Worm (Caenorhabditis elegans) whole organism, L1 larva: ENCODE data around the gene sra-33.

Experiments used
- C16A3.4 ChIP-seq: fragments of 150-350 bp; optimal IDR thresholded peaks from 2 replicates; lab custom pipeline; 2014; ENCODE audit warnings: missing biosample characterization, missing genetic modification characterization
- C34B4.2 ChIP-seq: sonication (generic microtip); optimal IDR thresholded peaks from 2 replicates; lab custom pipeline; 2017; ENCODE audit warnings: mild to moderate bottlenecking, missing genetic modification characterization, missing compliant biosample characterization
- alr-1 ChIP-seq: fragments of 200-800 bp; sonication (Bioruptor generic); optimal IDR thresholded peaks from 2 replicates; lab custom pipeline; 2018; ENCODE audit warnings: borderline replicate concordance, mild to moderate bottlenecking, missing genetic modification characterization, missing compliant biosample characterization
- aly-2 ChIP-seq: fragments of 150-350 bp; optimal IDR thresholded peaks from 2 replicates; lab custom pipeline; 2014; ENCODE audit warnings: missing biosample characterization, missing genetic modification characterization
- blmp-1 ChIP-seq: fragments of 150-350 bp; optimal IDR thresholded peaks from 2 replicates; lab custom pipeline; 2014; ENCODE audit warnings: missing biosample characterization, missing genetic modification characterization
- ceh-8 ChIP-seq: fragments of 200-800 bp; sonication (Bioruptor generic); optimal IDR thresholded peaks from 2 replicates; lab custom pipeline; 2018; ENCODE audit warnings: mild to moderate bottlenecking, missing genetic modification characterization, moderate library complexity, missing compliant biosample characterization
- ceh-88 ChIP-seq: fragments of 200-800 bp; sonication (Bioruptor generic); IDR thresholded peaks from 2 replicates; pipeline ENCODE4 v1.3.6; 2022; ENCODE audit warnings: missing genetic modification characterization, missing compliant biosample characterization
- dsc-1 ChIP-seq: sonication (generic microtip); optimal IDR thresholded peaks from 2 replicates; lab custom pipeline; 2016; ENCODE audit warnings: mild to moderate bottlenecking, missing genetic modification characterization, missing compliant biosample characterization
- efl-1 ChIP-seq, 4 experiments: fragments of 150-350 bp; optimal IDR thresholded peaks in 3 of 4; peaks in 1 of 4; 1 replicate in 1 of 4; 2 replicates in 3 of 4; lab custom pipeline; 2014; ENCODE audit warnings: missing biosample characterization in 2 of 4, missing genetic modification characterization in 2 of 4, missing genetic modification reagents in 2 of 4
- efl-3 ChIP-seq: fragments of 200-800 bp; sonication (Bioruptor generic); optimal IDR thresholded peaks from 2 replicates; lab custom pipeline; 2018; ENCODE audit warnings: mild to moderate bottlenecking, missing genetic modification characterization, missing compliant biosample characterization
- egl-27 ChIP-seq, 2 experiments: fragments of 150-350 bp in 1 of 2; sonication (generic microtip); optimal IDR thresholded peaks; 3 replicates each; lab custom pipeline; 2017 to 2018; ENCODE audit warnings: missing biosample characterization in 2 of 2, missing genetic modification characterization in 2 of 2, missing genetic modification reagents in 2 of 2
- elt-2 ChIP-seq: sonication (generic microtip); optimal IDR thresholded peaks from 2 replicates; lab custom pipeline; 2016; ENCODE audit warnings: missing genetic modification characterization, mild to moderate bottlenecking, inconsistent platforms, missing compliant biosample characterization, missing genetic modification reagents
- elt-3 ChIP-seq, 6 experiments: fragments of 150-350 bp in 1 of 6; sonication (generic microtip); optimal IDR thresholded peaks; 2 replicates each; lab custom pipeline; 2017 to 2018; ENCODE audit warnings: missing biosample characterization in 6 of 6, missing genetic modification characterization in 6 of 6, inconsistent platforms in 1 of 6
- fkh-10 ChIP-seq: sonication (generic microtip); optimal IDR thresholded peaks from 2 replicates; lab custom pipeline; 2017; ENCODE audit warnings: missing biosample characterization, missing genetic modification reagents, missing genetic modification characterization
- hlh-17 ChIP-seq: fragments of 200-800 bp; sonication (Bioruptor generic); optimal IDR thresholded peaks from 2 replicates; lab custom pipeline; 2018; ENCODE audit warnings: missing genetic modification characterization, mild to moderate bottlenecking, missing compliant biosample characterization, moderate library complexity, borderline replicate concordance
- hpl-2 ChIP-seq: fragments of 150-350 bp; optimal IDR thresholded peaks from 2 replicates; lab custom pipeline; 2014; ENCODE audit warnings: missing biosample characterization, missing genetic modification reagents, missing genetic modification characterization
- lin-14 ChIP-seq: fragments of 200-800 bp; sonication (Bioruptor generic); optimal IDR thresholded peaks from 2 replicates; lab custom pipeline; 2018; ENCODE audit warnings: mild to moderate bottlenecking, missing genetic modification characterization, moderate library complexity, missing compliant biosample characterization
- lin-15B ChIP-seq: fragments of 150-350 bp; sonication (generic microtip); optimal IDR thresholded peaks from 3 replicates; lab custom pipeline; 2014; ENCODE audit warnings: missing biosample characterization, missing genetic modification characterization
- lin-35 ChIP-seq, 2 experiments: fragments of 150-350 bp; optimal IDR thresholded peaks; 2 replicates each; lab custom pipeline; 2014; ENCODE audit warnings: missing biosample characterization in 2 of 2, missing genetic modification characterization in 2 of 2, missing genetic modification reagents in 2 of 2
- lir-3 ChIP-seq: sonication (generic microtip); optimal IDR thresholded peaks from 2 replicates; lab custom pipeline; 2016; ENCODE audit warnings: mild to moderate bottlenecking, missing genetic modification characterization, moderate library complexity, missing compliant biosample characterization; ENCODE audit not compliant: poor library complexity
- lsy-2 ChIP-seq, 2 experiments: fragments of 150-350 bp; optimal IDR thresholded peaks; 2 replicates each; lab custom pipeline; 2014; ENCODE audit warnings: missing biosample characterization in 2 of 2, missing genetic modification characterization in 2 of 2
- mdl-1 ChIP-seq, 2 experiments: fragments of 150-350 bp; optimal IDR thresholded peaks; 2 replicates each; lab custom pipeline; 2014 to 2017; ENCODE audit warnings: missing biosample characterization in 2 of 2, missing genetic modification characterization in 2 of 2, inconsistent platforms in 1 of 2
- mef-2 ChIP-seq: fragments of 150-350 bp; optimal IDR thresholded peaks from 2 replicates; lab custom pipeline; 2014; ENCODE audit warnings: missing biosample characterization, missing genetic modification characterization
- nhr-19 ChIP-seq: fragments of 200-800 bp; sonication (Bioruptor generic); conservative IDR thresholded peaks from 2 replicates; pipeline ENCODE4 v1.3.6; 2022; ENCODE audit warnings: missing genetic modification characterization, missing compliant biosample characterization
- nhr-20 ChIP-seq: sonication (generic microtip); optimal IDR thresholded peaks from 2 replicates; lab custom pipeline; 2016; ENCODE audit warnings: mild to moderate bottlenecking, missing genetic modification characterization, missing compliant biosample characterization
- nhr-237 ChIP-seq: fragments of 150-350 bp; optimal IDR thresholded peaks from 2 replicates; lab custom pipeline; 2014; ENCODE audit warnings: missing biosample characterization, missing genetic modification characterization
- nhr-28 ChIP-seq: fragments of 150-350 bp; optimal IDR thresholded peaks from 2 replicates; lab custom pipeline; 2014; ENCODE audit warnings: missing biosample characterization, missing genetic modification characterization
- nhr-47 ChIP-seq: sonication (generic microtip); optimal IDR thresholded peaks from 2 replicates; lab custom pipeline; 2016; ENCODE audit warnings: mild to moderate bottlenecking, missing genetic modification characterization, moderate library complexity, missing compliant biosample characterization
- nhr-71 ChIP-seq: sonication (generic microtip); optimal IDR thresholded peaks from 2 replicates; lab custom pipeline; 2016; ENCODE audit warnings: mild to moderate bottlenecking, missing genetic modification characterization, moderate library complexity, missing compliant biosample characterization
- nhr-76 ChIP-seq: sonication (generic microtip); optimal IDR thresholded peaks from 2 replicates; lab custom pipeline; 2017; ENCODE audit warnings: missing biosample characterization, missing genetic modification characterization
- nhr-84 ChIP-seq: sonication (generic microtip); optimal IDR thresholded peaks from 2 replicates; lab custom pipeline; 2017; ENCODE audit warnings: missing biosample characterization, missing genetic modification characterization
- pqm-1 ChIP-seq: sonication (generic microtip); optimal IDR thresholded peaks from 3 replicates; lab custom pipeline; 2017; ENCODE audit warnings: missing biosample characterization, missing genetic modification characterization
- rnt-1 ChIP-seq: sonication (generic microtip); optimal IDR thresholded peaks from 2 replicates; lab custom pipeline; 2016; ENCODE audit warnings: mild to moderate bottlenecking, missing genetic modification characterization, moderate library complexity, missing compliant biosample characterization
- skn-1 ChIP-seq: fragments of 150-350 bp; optimal IDR thresholded peaks from 2 replicates; lab custom pipeline; 2014; ENCODE audit warnings: missing biosample characterization, missing genetic modification characterization
- snu-23 ChIP-seq: sonication (generic microtip); optimal IDR thresholded peaks from 2 replicates; lab custom pipeline; 2016; ENCODE audit warnings: missing genetic modification characterization, missing compliant biosample characterization
- sup-37 ChIP-seq: fragments of 200-800 bp; sonication (Bioruptor generic); optimal IDR thresholded peaks from 2 replicates; lab custom pipeline; 2018; ENCODE audit warnings: mild to moderate bottlenecking, missing genetic modification characterization, missing compliant biosample characterization
- tlp-1 ChIP-seq: fragments of 150-350 bp; optimal IDR thresholded peaks from 2 replicates; lab custom pipeline; 2014; ENCODE audit warnings: missing biosample characterization, missing genetic modification characterization
- unc-98 ChIP-seq: fragments of 200-800 bp; sonication (Bioruptor generic); IDR thresholded peaks from 2 replicates; pipeline ENCODE4 v1.3.6; 2022; ENCODE audit warnings: missing genetic modification characterization, missing compliant biosample characterization
- zag-1 ChIP-seq: fragments of 150-350 bp; optimal IDR thresholded peaks from 2 replicates; lab custom pipeline; 2014; ENCODE audit warnings: missing biosample characterization, missing genetic modification characterization
- ztf-11 ChIP-seq, 2 experiments: sonication (generic microtip); optimal IDR thresholded peaks; 2 replicates each; lab custom pipeline; 2016 to 2017; ENCODE audit warnings: missing genetic modification characterization in 2 of 2, missing biosample characterization in 1 of 2, missing compliant biosample characterization in 1 of 2

Gene sra-33

ce11 chrII:4517254-4517653 lies 19.8 kb downstream of the sra-33 start:
- no peak for TF ChIP-seq nhr-47 (tag; lab: Kevin White, UChicago)

DNA sequence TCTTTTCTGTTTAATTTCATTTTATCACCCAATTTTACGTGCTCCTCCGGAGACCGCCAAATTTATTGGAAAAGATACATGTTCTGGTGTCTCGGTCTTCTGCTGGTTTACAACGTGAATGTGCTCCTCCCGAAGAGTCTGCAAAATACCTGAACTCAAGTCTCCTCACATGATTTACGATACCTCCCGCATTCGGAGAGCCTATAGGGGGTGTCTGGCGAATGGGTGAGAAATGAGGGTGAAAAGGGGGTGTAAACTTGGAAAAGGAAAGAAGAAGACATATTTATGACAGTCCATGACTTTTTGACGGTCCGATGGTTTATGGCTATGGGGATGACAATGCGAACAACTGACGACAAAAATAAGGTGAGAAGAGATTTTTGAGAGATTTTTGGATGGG lies 20.8 kb downstream of the sra-33 start:
- TF ChIP-seq elt-2 (tag; lab: Kevin White, UChicago), result no peak
- peak; percentile 17 for TF ChIP-seq rnt-1 (tag; lab: Kevin White, UChicago)
- no peak for TF ChIP-seq efl-1 (optimal IDR thresholded peaks at IDR 0.05; lab: Kevin White, UChicago)
- peak in 1 of 2 experiments; percentile 63 for TF ChIP-seq efl-1 (GFP tag; optimal IDR thresholded peaks at IDR 0.05 in 1 of 2; lab: Kevin White, UChicago)
- TF ChIP-seq lin-14, result peak; percentile 34

DNA sequence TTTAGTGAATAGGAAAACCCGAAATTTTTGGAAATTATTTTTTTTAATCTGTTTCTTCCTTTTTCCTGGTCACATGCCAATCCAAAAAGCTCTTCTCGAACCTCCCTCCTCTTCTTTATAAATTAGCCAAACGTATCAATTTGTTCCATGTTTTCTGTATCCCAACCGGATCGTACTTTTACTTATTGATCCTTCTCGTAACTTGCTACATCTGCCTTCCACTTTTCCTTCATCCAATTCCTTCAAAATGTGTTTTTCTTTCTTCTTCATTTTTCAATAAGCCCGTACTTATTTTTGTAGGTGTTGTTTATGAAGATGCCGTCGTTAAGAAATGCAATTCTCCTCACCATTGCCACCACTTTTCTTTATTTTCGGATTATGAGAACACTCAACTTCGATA lies 25.1 kb downstream of the sra-33 start, which contains the start of gene cyp-23A1:
Gene cyp-23A1, plus strand, starts transcription at position 301 of the 400 bp plus-strand sequence.
- TF ChIP-seq blmp-1 (tag; lab: Kevin White, UChicago) (peak; percentile 4), sup-37 (GFP tag; lab: Kevin White, UChicago) (no peak)
- TF ChIP-seq, all 84 proteins: peak for 1

- TF ChIP-seq lin-14 (peak; percentile 9), sup-37 (GFP tag; lab: Kevin White, UChicago) (no peak), fkh-10 (GFP tag; lab: Kevin White, UChicago) (no peak), nhr-71 (no peak), nhr-84 (no peak), pqm-1 (tag; lab: Kevin White, UChicago) (no peak), unc-98 (GFP tag; lab: Robert Waterston, UW) (no peak), nhr-237 (tag; lab: Kevin White, UChicago) (no peak), nhr-76 (tag; lab: Kevin White, UChicago) (no peak), lin-35 (GFP tag; optimal IDR thresholded peaks at IDR 0.05; lab: Kevin White, UChicago) (no peak), lir-3 (no peak), ceh-88 (no peak), blmp-1 (tag; lab: Kevin White, UChicago) (peak; percentile 87)
- TF ChIP-seq, all 84 proteins: peak for 2
Observed at ce11 chrII:4510684-4511083, 26.4 kb downstream of the sra-33 start.

ce11 chrII:4507669-4508068 lies 29.4 kb downstream of the sra-33 start:
- TF ChIP-seq nhr-47 (tag; lab: Kevin White, UChicago) (no peak), lin-14 (peak; percentile 57), lsy-2 (tag; optimal IDR thresholded peaks at IDR 0.05; lab: Kevin White, UChicago) (peak in 1 of 2 experiments; percentile 28), snu-23 (GFP tag; lab: Kevin White, UChicago) (peak; percentile 14), skn-1 (tag; lab: Kevin White, UChicago) (peak; percentile 16), blmp-1 (tag; lab: Kevin White, UChicago) (peak; percentile 71), elt-3 (tag; optimal IDR thresholded peaks at IDR 0.05; lab: Kevin White, UChicago) (peak in 1 of 6 experiments; percentile 77), nhr-20 (tag; lab: Kevin White, UChicago) (peak; percentile 19), nhr-28 (no peak), aly-2 (no peak), elt-2 (tag; lab: Kevin White, UChicago) (peak; percentile 56), lin-35 (GFP tag; optimal IDR thresholded peaks at IDR 0.05; lab: Kevin White, UChicago) (peak in 1 of 2 experiments; percentile 39)

- TF ChIP-seq lin-14 (peak; percentile 94), hlh-17 (GFP tag; lab: Kevin White, UChicago) (no peak), mdl-1 (tag; optimal IDR thresholded peaks at IDR 0.05; lab: Kevin White, UChicago) (peak in 1 of 2 experiments; percentile 59), lin-15B (no peak), C34B4.2 (tag; lab: Kevin White, UChicago) (no peak), elt-3 (tag; optimal IDR thresholded peaks at IDR 0.05; lab: Kevin White, UChicago) (no peak), alr-1 (tag; lab: Kevin White, UChicago) (no peak), efl-3 (GFP tag; lab: Kevin White, UChicago) (no peak), ceh-8 (GFP tag; lab: Kevin White, UChicago) (peak; percentile 3), C16A3.4 (tag; lab: Kevin White, UChicago) (peak; percentile 9), mef-2 (tag; lab: Kevin White, UChicago) (peak; percentile 62), zag-1 (peak; percentile 27), egl-27 (tag; optimal IDR thresholded peaks at IDR 0.05; lab: Kevin White, UChicago) (peak; percentile 18 to 38), tlp-1 (no peak), dsc-1 (peak; percentile 63), nhr-76 (tag; lab: Kevin White, UChicago) (no peak), ztf-11 (tag; optimal IDR thresholded peaks at IDR 0.05; lab: Kevin White, UChicago) (no peak), hpl-2 (GFP tag; lab: Kevin White, UChicago) (no peak), nhr-19 (GFP tag; lab: Robert Waterston, UW) (peak; percentile 35)
Observed at ce11 chrII:4506552-4507291, 30.3 kb downstream of the sra-33 start.
